Fruit fly (Drosophila melanogaster) whole organism, pupa: ENCODE data around the gene mRpL23.

Source experiments
- CG10348 ChIP-seq: fragments of 200-800 bp; sonication (Bioruptor generic); IDR thresholded peaks from 2 replicates; pipeline ENCODE4 v1.3.6; 2022; ENCODE audit warnings: missing biosample characterization, missing genetic modification characterization
- CG12605 ChIP-seq: fragments of 200-800 bp; sonication (Bioruptor generic); IDR thresholded peaks from 2 replicates; pipeline ENCODE4 v1.3.6; 2022; ENCODE audit warnings: missing biosample characterization, missing genetic modification characterization
- CG17806 ChIP-seq: fragments of 200-800 bp; sonication (Bioruptor generic); optimal IDR thresholded peaks from 2 replicates; lab custom pipeline; 2018; ENCODE audit warnings: missing biosample characterization, mild to moderate bottlenecking, missing genetic modification characterization, moderate library complexity
- CG4496 ChIP-seq: fragments of 200-800 bp; sonication (Bioruptor generic); IDR thresholded peaks from 3 replicates; pipeline ENCODE4 v1.3.6; 2022; ENCODE audit warnings: missing biosample characterization, missing genetic modification characterization
- CG8159 ChIP-seq: fragments of 200-800 bp; sonication (Bioruptor generic); optimal IDR thresholded peaks from 3 replicates; lab custom pipeline; 2018; ENCODE audit warnings: missing biosample characterization, mild to moderate bottlenecking, missing genetic modification characterization, moderate library complexity
- CG9948 ChIP-seq: fragments of 200-800 bp; sonication (Bioruptor generic); optimal IDR thresholded peaks from 2 replicates; lab custom pipeline; 2018; ENCODE audit warnings: missing biosample characterization, mild to moderate bottlenecking, missing genetic modification characterization, moderate library complexity
- EcR ChIP-seq: fragments of 200-800 bp; sonication (Bioruptor generic); optimal IDR thresholded peaks from 3 replicates; lab custom pipeline; 2019; ENCODE audit warnings: missing biosample characterization, missing genetic modification characterization, mild to moderate bottlenecking, moderate library complexity, missing genetic modification reagents
- Pif1A ChIP-seq: fragments of 200-800 bp; sonication (Bioruptor generic); optimal IDR thresholded peaks from 3 replicates; lab custom pipeline; 2016; ENCODE audit warnings: missing biosample characterization, missing genetic modification characterization
- fd96Ca ChIP-seq: fragments of 200-800 bp; sonication (Bioruptor generic); IDR thresholded peaks from 3 replicates; pipeline ENCODE4 v1.3.6; 2022; ENCODE audit warnings: missing biosample characterization, missing genetic modification characterization
- rn ChIP-seq: fragments of 200-800 bp; sonication (Bioruptor generic); IDR thresholded peaks from 2 replicates; pipeline ENCODE4 v1.3.6; 2022; ENCODE audit warnings: missing biosample characterization, missing genetic modification characterization

- no peak for TF ChIP-seq EcR (GFP tag; lab: Kevin White, UChicago)
- no peak for TF ChIP-seq CG12605 (GFP tag; lab: Robert Waterston, UW)
- no peak for TF ChIP-seq CG8159 (tag; lab: Kevin White, UChicago)
- no peak for TF ChIP-seq CG10348
- TF ChIP-seq rn, result no peak
- no peak for TF ChIP-seq fd96Ca (GFP tag; lab: Robert Waterston, UW)
- TF ChIP-seq CG9948, result no peak
- TF ChIP-seq Pif1A (GFP tag; lab: Kevin White, UChicago), result no peak
- TF ChIP-seq CG4496 (GFP tag; lab: Robert Waterston, UW), result no peak
- TF ChIP-seq CG17806 (tag; lab: Kevin White, UChicago), result no peak
Observed at dm6 chr3L:2422763-2423162, 49.3 kb upstream of the mRpL23 start.
